Worm (Caenorhabditis elegans) whole organism, young adult: Measurements from ENCODE around the gene let-765.

ENCODE experiments used
- snpc-4 ChIP-seq, 5 experiments: fragments of 150-350 bp in 1 of 5; sonication (generic microtip) in 4 of 5; optimal IDR thresholded peaks; 2 replicates each; lab custom pipeline; 2014 to 2018; ENCODE audit warnings: missing genetic modification characterization in 5 of 5, missing biosample characterization in 3 of 5, antibody characterized with exemption in 2 of 5, mild to moderate bottlenecking in 2 of 5, missing compliant biosample characterization in 2 of 5, missing genotype in 2 of 5, moderate library complexity in 2 of 5, missing genetic modification reagents in 1 of 5
- tbp1 ChIP-seq: fragments of 200-800 bp; sonication (Bioruptor generic); optimal IDR thresholded peaks from 2 replicates; lab custom pipeline; 2018; ENCODE audit warnings: mild to moderate bottlenecking, missing genetic modification characterization, missing compliant biosample characterization

DNA sequence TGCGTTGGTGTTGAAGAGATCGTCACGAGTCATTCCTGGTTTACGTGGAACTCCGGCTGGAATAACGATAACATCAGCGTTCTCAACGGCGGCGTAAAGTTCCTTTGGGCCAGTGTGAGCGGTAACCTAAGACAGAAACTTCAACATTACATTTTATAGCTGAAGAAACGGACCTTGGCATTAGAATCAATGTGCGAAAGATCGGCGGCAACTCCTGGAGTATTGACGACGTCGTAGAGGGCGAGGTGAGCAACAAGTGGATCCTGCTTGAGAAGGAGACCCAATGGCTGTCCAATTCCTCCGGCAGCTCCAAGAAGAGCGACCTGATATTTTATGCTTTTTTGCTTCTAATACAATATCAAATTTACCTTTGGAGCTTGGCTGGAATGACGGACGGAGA is 6.7 kb upstream of the let-765 start:
- TF ChIP-seq snpc-4 (GFP tag; optimal IDR thresholded peaks at IDR 0.05; lab: Kevin White, UChicago) (no peak), snpc-4 (tag; optimal IDR thresholded peaks at IDR 0.05; lab: Kevin White, UChicago) (no peak), tbp1 (no peak)
